Worm (Caenorhabditis elegans) whole organism, L4/young adult: Measurements from ENCODE around the gene noah-2.

Experiments
- W03F9.2 ChIP-seq: fragments of 150-350 bp; optimal IDR thresholded peaks from 2 replicates; lab custom pipeline; 2014; ENCODE audit warnings: missing biosample characterization, missing genetic modification characterization
- him-1 ChIP-seq: sonication (generic microtip); optimal IDR thresholded peaks from 2 replicates; lab custom pipeline; 2016; ENCODE audit warnings: missing genotype, missing genetic modification reagents, missing genetic modification characterization, missing compliant biosample characterization

DNA sequence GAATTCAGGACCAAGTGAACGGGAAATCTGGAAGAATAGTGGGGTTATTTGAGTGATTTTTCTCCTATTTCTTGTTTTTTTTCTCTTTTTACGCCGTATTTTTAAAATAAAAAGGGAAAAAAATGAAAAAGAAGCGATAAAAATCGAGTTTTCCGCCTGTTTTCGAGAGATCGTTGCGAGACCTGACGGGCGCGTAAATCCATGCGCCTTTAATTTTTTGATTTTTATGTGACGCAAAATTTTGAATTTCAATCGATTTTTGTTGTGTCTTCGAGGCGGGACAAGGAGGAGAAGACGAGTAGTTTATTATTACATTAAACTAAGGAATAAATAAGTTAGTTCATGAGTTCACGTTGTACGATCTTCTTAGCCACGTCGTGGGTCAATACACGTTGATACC lies 22.6 kb downstream of the noah-2 start:
- TF ChIP-seq him-1 (tag; lab: Kevin White, UChicago): no peak
- no peak for TF ChIP-seq W03F9.2 (tag; lab: Kevin White, UChicago)
